Fruit fly (Drosophila melanogaster) whole organism, wandering third instar larva: Measurements from ENCODE around the gene CG9328.

Experiments
- Abd-B ChIP-seq: fragments of >200 bp; optimal IDR thresholded peaks from 2 replicates; lab custom pipeline; 2017; ENCODE audit warnings: missing biosample characterization, missing genetic modification characterization
- CG32264 ChIP-seq: fragments of 200-800 bp; sonication (Bioruptor generic); optimal IDR thresholded peaks from 2 replicates; lab custom pipeline; 2016; ENCODE audit warnings: missing biosample characterization, missing genetic modification characterization
- CG9705 ChIP-seq: fragments of 200-800 bp; sonication (Bioruptor generic); optimal IDR thresholded peaks from 2 replicates; lab custom pipeline; 2018; ENCODE audit warnings: missing biosample characterization, mild to moderate bottlenecking, missing genetic modification characterization
- CrebA ChIP-seq: fragments of 200-800 bp; sonication (Bioruptor generic); optimal IDR thresholded peaks from 2 replicates; lab custom pipeline; 2016; ENCODE audit warnings: missing biosample characterization, mild to moderate bottlenecking, missing genetic modification characterization, borderline replicate concordance
- Dfd ChIP-seq: fragments of >200 bp; optimal IDR thresholded peaks from 2 replicates; lab custom pipeline; 2017; ENCODE audit warnings: missing biosample characterization, missing genetic modification characterization
- Dif ChIP-seq: fragments of 200-275, 200-300 bp; sonication (Bioruptor generic); optimal IDR thresholded peaks from 2 replicates; lab custom pipeline; 2018; ENCODE audit warnings: missing biosample characterization, missing genetic modification characterization; ENCODE audit not compliant: partially characterized antibody
- GATAd ChIP-seq: sonication (Bioruptor generic); optimal IDR thresholded peaks from 2 replicates; lab custom pipeline; 2016; ENCODE audit warnings: missing biosample characterization, missing genetic modification characterization
- Hnf4 ChIP-seq: fragments of 200-800 bp; sonication (Bioruptor generic); optimal IDR thresholded peaks from 2 replicates; lab custom pipeline; 2016; ENCODE audit warnings: missing biosample characterization, mild to moderate bottlenecking, missing genetic modification characterization
- Hr78 ChIP-seq: fragments of >200 bp; optimal IDR thresholded peaks from 2 replicates; lab custom pipeline; 2017; ENCODE audit warnings: missing biosample characterization, missing genetic modification characterization
- Hr83 ChIP-seq: fragments of 200-300 bp; sonication (Bioruptor generic); optimal IDR thresholded peaks from 2 replicates; lab custom pipeline; 2016; ENCODE audit warnings: missing biosample characterization, mild to moderate bottlenecking, missing genetic modification characterization, moderate library complexity; ENCODE audit not compliant: poor library complexity, severe bottlenecking
- Jra ChIP-seq: sonication (Bioruptor generic); optimal IDR thresholded peaks from 2 replicates; lab custom pipeline; 2016; ENCODE audit warnings: missing biosample characterization, missing genetic modification characterization
- Mio ChIP-seq: sonication (Bioruptor generic); optimal IDR thresholded peaks from 2 replicates; lab custom pipeline; 2016; ENCODE audit warnings: missing biosample characterization, missing genetic modification characterization
- N ChIP-seq: fragments of >200 bp; optimal IDR thresholded peaks from 2 replicates; lab custom pipeline; 2018; ENCODE audit warnings: missing biosample characterization, missing external identifiers, missing genetic modification characterization
- OdsH ChIP-seq: fragments of 200-800 bp; sonication (Bioruptor generic); optimal IDR thresholded peaks from 2 replicates; lab custom pipeline; 2016; ENCODE audit warnings: missing biosample characterization, mild to moderate bottlenecking, missing genetic modification characterization
- Sp1 ChIP-seq: fragments of 200-800 bp; sonication (Bioruptor generic); optimal IDR thresholded peaks from 3 replicates; lab custom pipeline; 2019; ENCODE audit warnings: missing biosample characterization, mild to moderate bottlenecking, missing genetic modification characterization, moderate library complexity
- br ChIP-seq: fragments of 200-800 bp; sonication (Bioruptor generic); optimal IDR thresholded peaks from 2 replicates; lab custom pipeline; 2016; ENCODE audit warnings: missing biosample characterization, missing genetic modification characterization
- brk ChIP-seq: fragments of 200-800 bp; sonication (Bioruptor generic); optimal IDR thresholded peaks from 2 replicates; lab custom pipeline; 2016; ENCODE audit warnings: missing biosample characterization, mild to moderate bottlenecking, missing genetic modification characterization
- dl ChIP-seq, 2 experiments: fragments of 175-275, 200-275 bp in 1 of 2; fragments of 200-275 bp in 1 of 2; sonication (Bioruptor generic); optimal IDR thresholded peaks; lab custom pipeline; 2018; ENCODE audit warnings: mild to moderate bottlenecking in 2 of 2, missing biosample characterization in 2 of 2, missing genetic modification characterization in 2 of 2, moderate library complexity in 2 of 2; ENCODE audit not compliant: partially characterized antibody in 2 of 2, insufficient read depth in 1 of 2
- dmrt93B ChIP-seq: fragments of 200-800 bp; sonication (Bioruptor generic); optimal IDR thresholded peaks from 2 replicates; lab custom pipeline; 2018; ENCODE audit warnings: missing biosample characterization, mild to moderate bottlenecking, missing genetic modification characterization
- ey ChIP-seq: fragments of 200-800 bp; sonication (Bioruptor generic); optimal IDR thresholded peaks from 2 replicates; lab custom pipeline; 2016; ENCODE audit warnings: missing biosample characterization, missing genetic modification characterization
- fru ChIP-seq: fragments of 200-800 bp; sonication (Bioruptor generic); optimal IDR thresholded peaks from 3 replicates; lab custom pipeline; 2016; ENCODE audit warnings: missing biosample characterization, mild to moderate bottlenecking, missing genetic modification characterization
- jim ChIP-seq: fragments of 175-275, 200-325 bp; sonication (Bioruptor generic); optimal IDR thresholded peaks from 2 replicates; lab custom pipeline; 2016; ENCODE audit warnings: missing biosample characterization, mild to moderate bottlenecking, missing genetic modification characterization
- lola ChIP-seq: fragments of >200 bp; optimal IDR thresholded peaks from 2 replicates; lab custom pipeline; 2017; ENCODE audit warnings: missing biosample characterization, missing genetic modification characterization
- psq ChIP-seq: fragments of 200-800 bp; sonication (Bioruptor generic); optimal IDR thresholded peaks from 3 replicates; lab custom pipeline; 2017; ENCODE audit warnings: missing biosample characterization, mild to moderate bottlenecking, missing genetic modification characterization, moderate library complexity
- rgr ChIP-seq: fragments of 200-800 bp; sonication (Bioruptor generic); optimal IDR thresholded peaks from 3 replicates; lab custom pipeline; 2016; ENCODE audit warnings: missing biosample characterization, mild to moderate bottlenecking, missing genetic modification characterization
- sage ChIP-seq: fragments of 200-800 bp; sonication (Bioruptor generic); optimal IDR thresholded peaks from 2 replicates; lab custom pipeline; 2016; ENCODE audit warnings: missing biosample characterization, mild to moderate bottlenecking, missing genetic modification characterization
- sv ChIP-seq: fragments of 200-800 bp; sonication (Bioruptor generic); optimal IDR thresholded peaks from 3 replicates; lab custom pipeline; 2016; ENCODE audit warnings: missing biosample characterization, missing genetic modification characterization
- tai ChIP-seq: sonication (Bioruptor generic); optimal IDR thresholded peaks from 2 replicates; lab custom pipeline; 2016; ENCODE audit warnings: missing biosample characterization, missing genetic modification characterization
- usp ChIP-seq: fragments of >200 bp; optimal IDR thresholded peaks from 2 replicates; lab custom pipeline; 2017; ENCODE audit warnings: missing biosample characterization, missing genetic modification characterization
- woc ChIP-seq: sonication (Bioruptor generic); optimal IDR thresholded peaks from 2 replicates; lab custom pipeline; 2016; ENCODE audit warnings: missing biosample characterization, mild to moderate bottlenecking, missing genetic modification characterization

Gene CG9328

DNA sequence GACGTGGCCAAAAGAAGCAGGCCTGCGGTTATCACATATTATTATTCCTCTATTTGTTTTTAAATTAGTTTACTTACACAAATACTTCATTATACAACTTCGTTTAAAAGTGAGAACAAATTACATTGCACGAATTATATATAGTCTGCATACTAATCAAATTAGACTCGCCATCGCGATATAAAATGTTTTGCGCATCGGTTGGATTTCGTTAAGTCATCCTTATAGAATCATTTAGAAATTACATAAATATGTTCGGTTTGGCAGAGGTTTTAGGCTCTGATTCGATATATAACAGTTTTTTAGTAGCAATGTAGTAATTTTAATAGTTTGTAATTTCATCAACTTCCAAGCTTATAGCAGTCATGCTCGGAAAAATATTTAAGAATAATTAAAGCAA lies 40.4 kb downstream of the CG9328 start, which contains the start of gene Spn38F:
Gene Spn38F, minus strand, starts transcription at position 101 of the 400 bp plus-strand sequence.
- TF ChIP-seq sv (GFP tag; lab: Kevin White, UChicago): no peak
- no peak for TF ChIP-seq CG9705 (GFP tag; lab: Kevin White, UChicago)

DNA sequence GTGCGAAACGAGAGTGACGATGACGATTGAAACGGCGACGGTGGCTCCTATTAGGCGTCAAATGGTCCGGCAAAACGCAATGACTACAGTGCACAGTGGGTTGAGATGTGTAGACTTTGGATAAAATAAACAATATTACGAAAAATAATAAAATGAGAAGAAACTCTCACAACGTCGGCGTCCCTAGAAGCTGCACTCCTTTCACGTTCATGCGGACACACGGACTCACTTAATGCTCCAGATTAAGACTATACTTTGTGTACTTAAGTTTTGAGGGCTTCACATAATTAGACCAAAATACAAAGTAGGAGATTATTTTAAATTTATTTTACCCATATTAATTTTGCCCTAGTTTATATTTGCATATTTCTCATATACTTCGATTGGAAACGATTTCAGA lies 42.5 kb downstream of the CG9328 start:
- TF ChIP-seq Mio (GFP tag; lab: Kevin White, UChicago) (no peak), tai (no peak), Sp1 (GFP tag; lab: Kevin White, UChicago) (no peak), jim (no peak), Dfd (GFP tag; lab: Kevin White, UChicago) (no peak), dl (GFP tag; optimal IDR thresholded peaks at IDR 0.05; lab: Kevin White, UChicago; ENCODE audit: insufficient read depth in 1 of 2, partially characterized antibody in 2 of 2) (no peak), Abd-B (no peak), Hr83 (GFP tag; lab: Kevin White, UChicago) (no peak), ey (no peak)

- TF ChIP-seq Hr78 (no peak), dmrt93B (GFP tag; lab: Kevin White, UChicago) (no peak), jim (no peak), lola (no peak), GATAd (no peak), OdsH (GFP tag; lab: Kevin White, UChicago) (no peak), rgr (no peak), Mio (GFP tag; lab: Kevin White, UChicago) (no peak), sv (GFP tag; lab: Kevin White, UChicago) (no peak), fru (GFP tag; lab: Kevin White, UChicago) (no peak), N (GFP tag; lab: Kevin White, UChicago) (no peak)
- TF ChIP-seq, all 38 proteins: peak for 0
Measured at dm6 chr2L:20840462-20841038, 43.0 kb downstream of the CG9328 start, which contains the start of gene CG31676. Gene CG31676 (plus strand): TSS chr2L:20840750.

- TF ChIP-seq Hnf4 (GFP tag; lab: Kevin White, UChicago) (no peak), CrebA (GFP tag; lab: Kevin White, UChicago) (no peak), jim (no peak), sage (GFP tag; lab: Kevin White, UChicago) (no peak), GATAd (no peak), CG32264 (no peak), woc (GFP tag; lab: Kevin White, UChicago) (no peak), N (GFP tag; lab: Kevin White, UChicago) (no peak), brk (GFP tag; lab: Kevin White, UChicago) (no peak), rgr (no peak), OdsH (GFP tag; lab: Kevin White, UChicago) (no peak), Mio (GFP tag; lab: Kevin White, UChicago) (no peak), psq (GFP tag; lab: Kevin White, UChicago) (no peak), lola (no peak), fru (GFP tag; lab: Kevin White, UChicago) (no peak), usp (GFP tag; lab: Kevin White, UChicago) (no peak), Jra (no peak)
Measured at dm6 chr2L:20844381-20844780, 46.9 kb downstream of the CG9328 start.

- TF ChIP-seq woc (GFP tag; lab: Kevin White, UChicago): no peak
- no peak for TF ChIP-seq sv (GFP tag; lab: Kevin White, UChicago)
- no peak for TF ChIP-seq dl (GFP tag; optimal IDR thresholded peaks at IDR 0.05; lab: Kevin White, UChicago; ENCODE audit: insufficient read depth in 1 of 2, partially characterized antibody in 2 of 2)
- no peak for TF ChIP-seq OdsH (GFP tag; lab: Kevin White, UChicago)
- TF ChIP-seq br: no peak
- no peak for TF ChIP-seq Dfd (GFP tag; lab: Kevin White, UChicago)
- TF ChIP-seq GATAd: no peak
- no peak for TF ChIP-seq Dif (GFP tag; lab: Kevin White, UChicago)
- TF ChIP-seq fru (GFP tag; lab: Kevin White, UChicago): no peak
- no peak for TF ChIP-seq CG9705 (GFP tag; lab: Kevin White, UChicago)
Measured at dm6 chr2L:20849000-20849399, 51.5 kb downstream of the CG9328 start, which contains the start of gene CG14402. Gene CG14402 (plus strand): TSS chr2L:20849300.
